Worm (Caenorhabditis elegans): ENCODE results near the gene srw-8.

ce11 chrV:3071548-3071947 is 37.4 kb upstream of the srw-8 start, which contains the start of gene C50H11.13:
- TF ChIP-seq tbx-2 (tag; optimal IDR thresholded peaks at IDR 0.05) = no peak
- no peak for TF ChIP-seq nhr-28 (tag; optimal IDR thresholded peaks at IDR 0.05)
- TF ChIP-seq nhr-77 (tag; optimal IDR thresholded peaks at IDR 0.05) = no peak
- no peak for TF ChIP-seq daf-12 (tag; optimal IDR thresholded peaks at IDR 0.05)
- TF ChIP-seq mdl-1 (tag; optimal IDR thresholded peaks at IDR 0.05) = no peak
- no peak for TF ChIP-seq nfya-1 (tag; optimal IDR thresholded peaks at IDR 0.05; ENCODE audit: insufficient read depth)
- TF ChIP-seq nhr-12 (tag; optimal IDR thresholded peaks at IDR 0.05) = no peak
